Worm (Caenorhabditis elegans) whole organism, young adult: Measurements from ENCODE around the gene srd-32.

Experiments
- B0035.1 ChIP-seq: sonication (generic microtip); optimal IDR thresholded peaks from 2 replicates; lab custom pipeline; 2016; ENCODE audit warnings: missing genetic modification characterization, mild to moderate bottlenecking, missing compliant biosample characterization, missing genotype, missing genetic modification reagents
- B0336.3 ChIP-seq: fragments of 200-800 bp; sonication (Bioruptor generic); IDR thresholded peaks from 2 replicates; pipeline ENCODE4 v1.3.6; 2022; ENCODE audit warnings: missing genetic modification characterization, missing compliant biosample characterization
- D2030.7 ChIP-seq: fragments of 200-800 bp; sonication (Bioruptor generic); IDR thresholded peaks from 2 replicates; pipeline ENCODE4 v1.3.6; 2022; ENCODE audit warnings: missing genetic modification reagents, missing genetic modification characterization, missing compliant biosample characterization
- F10E7.11 ChIP-seq: sonication (generic microtip); optimal IDR thresholded peaks from 2 replicates; lab custom pipeline; 2017; ENCODE audit warnings: mild to moderate bottlenecking, missing genetic modification characterization, moderate library complexity, missing compliant biosample characterization
- F39B2.1 ChIP-seq: fragments of 200-800 bp; sonication (Bioruptor generic); IDR thresholded peaks from 2 replicates; pipeline ENCODE4 v1.3.6; 2022; ENCODE audit warnings: missing genetic modification reagents, missing genetic modification characterization, missing compliant biosample characterization
- F49E8.2 ChIP-seq: sonication (generic microtip); optimal IDR thresholded peaks from 3 replicates; lab custom pipeline; 2017; ENCODE audit warnings: missing genetic modification characterization, mild to moderate bottlenecking, missing compliant biosample characterization, antibody characterized with exemption, moderate library complexity; ENCODE audit not compliant: insufficient read depth
- F55B11.4 ChIP-seq: sonication (generic microtip); optimal IDR thresholded peaks from 2 replicates; lab custom pipeline; 2016; ENCODE audit warnings: missing compliant biosample characterization, missing genetic modification characterization, borderline replicate concordance; ENCODE audit not compliant: insufficient read depth
- F57C9.4 ChIP-seq: sonication (generic microtip); optimal IDR thresholded peaks from 2 replicates; lab custom pipeline; 2017; ENCODE audit warnings: mild to moderate bottlenecking, missing genetic modification characterization, missing compliant biosample characterization
- K12H6.12 ChIP-seq: fragments of 200-800 bp; sonication (Bioruptor generic); optimal IDR thresholded peaks from 2 replicates; lab custom pipeline; 2018; ENCODE audit warnings: mild to moderate bottlenecking, missing genetic modification characterization, missing compliant biosample characterization
- T26A5.8 ChIP-seq: sonication (generic microtip); optimal IDR thresholded peaks from 2 replicates; lab custom pipeline; 2016; ENCODE audit warnings: missing genetic modification characterization, missing compliant biosample characterization
- Y95B8A.8 ChIP-seq: fragments of 200-800 bp; sonication (Bioruptor generic); IDR thresholded peaks from 2 replicates; pipeline ENCODE4 v1.3.6; 2022; ENCODE audit warnings: missing genetic modification reagents, missing genetic modification characterization, missing compliant biosample characterization
- akir-1 ChIP-seq: fragments of 200-800 bp; sonication (Bioruptor generic); optimal IDR thresholded peaks from 2 replicates; lab custom pipeline; 2018; ENCODE audit warnings: mild to moderate bottlenecking, missing genetic modification characterization, moderate library complexity, missing compliant biosample characterization
- aptf-3 ChIP-seq: fragments of 200-800 bp; sonication (Bioruptor generic); IDR thresholded peaks from 2 replicates; pipeline ENCODE4 v1.3.6; 2022; ENCODE audit warnings: missing genetic modification characterization, missing compliant biosample characterization
- athp-1 ChIP-seq: sonication (generic microtip); optimal IDR thresholded peaks from 2 replicates; lab custom pipeline; 2017; ENCODE audit warnings: mild to moderate bottlenecking, missing genetic modification characterization, missing compliant biosample characterization
- attf-5 ChIP-seq: fragments of 200-800 bp; sonication (Bioruptor generic); optimal IDR thresholded peaks from 2 replicates; lab custom pipeline; 2018; ENCODE audit warnings: mild to moderate bottlenecking, missing genetic modification characterization, missing compliant biosample characterization
- ccch-3 ChIP-seq: fragments of 200-800 bp; sonication (Bioruptor generic); optimal IDR thresholded peaks from 2 replicates; lab custom pipeline; 2018; ENCODE audit warnings: mild to moderate bottlenecking, missing genetic modification characterization, missing compliant biosample characterization
- cebp-1 ChIP-seq, 2 experiments: fragments of 200-800 bp in 1 of 2; sonication (Bioruptor generic) in 1 of 2; sonication (generic microtip) in 1 of 2; IDR thresholded peaks in 1 of 2; optimal IDR thresholded peaks in 1 of 2; 2 replicates each; pipeline versions ENCODE4 v1.3.6 to Lab custom; 2017 to 2022; ENCODE audit warnings: missing compliant biosample characterization in 2 of 2, missing genetic modification characterization in 2 of 2, mild to moderate bottlenecking in 1 of 2, missing genetic modification reagents in 1 of 2, moderate library complexity in 1 of 2
- ceh-79 ChIP-seq: sonication (generic microtip); optimal IDR thresholded peaks from 2 replicates; lab custom pipeline; 2017; ENCODE audit warnings: mild to moderate bottlenecking, missing genetic modification characterization, missing compliant biosample characterization
- dox-1 ChIP-seq: fragments of 200-800 bp; sonication (Bioruptor generic); IDR thresholded peaks from 2 replicates; pipeline ENCODE4 v1.3.6; 2022; ENCODE audit warnings: missing genetic modification reagents, missing genetic modification characterization, missing compliant biosample characterization
- dpl-1 ChIP-seq: fragments of 150-350 bp; optimal IDR thresholded peaks from 2 replicates; lab custom pipeline; 2014; ENCODE audit warnings: missing biosample characterization, missing genetic modification reagents, missing genetic modification characterization
- efl-1 ChIP-seq: fragments of 150-350 bp; optimal IDR thresholded peaks from 2 replicates; lab custom pipeline; 2014; ENCODE audit warnings: missing biosample characterization, missing genetic modification reagents, missing genetic modification characterization
- him-1 ChIP-seq: sonication (generic microtip); optimal IDR thresholded peaks from 2 replicates; lab custom pipeline; 2016; ENCODE audit warnings: missing genotype, missing genetic modification reagents, missing genetic modification characterization, missing compliant biosample characterization
- hmg-1.2 ChIP-seq: fragments of 200-800 bp; sonication (Bioruptor generic); IDR thresholded peaks from 2 replicates; pipeline ENCODE4 v1.3.6; 2022; ENCODE audit warnings: missing genetic modification reagents, missing genetic modification characterization, missing compliant biosample characterization
- lag-1 ChIP-seq: fragments of 200-800 bp; sonication (Bioruptor generic); IDR thresholded peaks from 2 replicates; pipeline ENCODE4 v1.3.6; 2022; ENCODE audit warnings: missing genetic modification reagents, missing genetic modification characterization, missing compliant biosample characterization
- let-526 ChIP-seq: fragments of 200-800 bp; sonication (Bioruptor generic); IDR thresholded peaks from 2 replicates; pipeline ENCODE4 v1.3.6; 2022; ENCODE audit warnings: missing genetic modification reagents, missing genetic modification characterization, missing compliant biosample characterization
- lin-40 ChIP-seq: sonication (generic microtip); optimal IDR thresholded peaks from 2 replicates; lab custom pipeline; 2016; ENCODE audit warnings: missing genetic modification characterization, mild to moderate bottlenecking, missing compliant biosample characterization, missing genotype, missing genetic modification reagents
- lin-54 ChIP-seq: fragments of 200-800 bp; sonication (Bioruptor generic); optimal IDR thresholded peaks from 2 replicates; lab custom pipeline; 2018; ENCODE audit warnings: mild to moderate bottlenecking, missing genetic modification characterization, missing compliant biosample characterization
- madf-10 ChIP-seq: sonication (generic microtip); optimal IDR thresholded peaks from 2 replicates; lab custom pipeline; 2016; ENCODE audit warnings: mild to moderate bottlenecking, missing genetic modification characterization, missing compliant biosample characterization
- mcd-1 ChIP-seq: fragments of 200-800 bp; sonication (Bioruptor generic); IDR thresholded peaks from 2 replicates; pipeline ENCODE4 v1.3.6; 2022; ENCODE audit warnings: missing genetic modification reagents, missing genetic modification characterization, missing compliant biosample characterization
- mes-4 ChIP-seq: sonication (generic microtip); optimal IDR thresholded peaks from 2 replicates; lab custom pipeline; 2016; ENCODE audit warnings: missing genotype, missing genetic modification characterization, missing compliant biosample characterization
- nhr-80 ChIP-seq: sonication (generic microtip); optimal IDR thresholded peaks from 2 replicates; lab custom pipeline; 2016; ENCODE audit warnings: missing genetic modification characterization, missing compliant biosample characterization
- rcor-1 ChIP-seq: fragments of 200-800 bp; sonication (Bioruptor generic); IDR thresholded peaks from 2 replicates; pipeline ENCODE4 v1.3.6; 2022; ENCODE audit warnings: missing genetic modification reagents, missing genetic modification characterization, missing compliant biosample characterization
- snpc-1.1 ChIP-seq: sonication (generic microtip); optimal IDR thresholded peaks from 2 replicates; lab custom pipeline; 2017; ENCODE audit warnings: missing genetic modification characterization, mild to moderate bottlenecking, missing compliant biosample characterization, antibody characterized with exemption, moderate library complexity, missing genotype, missing genetic modification reagents; ENCODE audit not compliant: insufficient read depth
- snpc-4 ChIP-seq, 5 experiments: fragments of 150-350 bp in 1 of 5; sonication (generic microtip) in 4 of 5; optimal IDR thresholded peaks; 2 replicates each; lab custom pipeline; 2014 to 2018; ENCODE audit warnings: missing genetic modification characterization in 5 of 5, missing biosample characterization in 3 of 5, antibody characterized with exemption in 2 of 5, mild to moderate bottlenecking in 2 of 5, missing compliant biosample characterization in 2 of 5, missing genotype in 2 of 5, moderate library complexity in 2 of 5, missing genetic modification reagents in 1 of 5
- sptf-2 ChIP-seq: fragments of 200-800 bp; sonication (Bioruptor generic); optimal IDR thresholded peaks from 2 replicates; lab custom pipeline; 2018; ENCODE audit warnings: mild to moderate bottlenecking, missing genetic modification characterization, missing compliant biosample characterization
- xnd-1 ChIP-seq: sonication (generic microtip); optimal IDR thresholded peaks from 2 replicates; lab custom pipeline; 2016; ENCODE audit warnings: missing genotype, missing genetic modification reagents, missing genetic modification characterization, missing compliant biosample characterization
- zfh-2 ChIP-seq: fragments of 200-800 bp; sonication (Bioruptor generic); conservative IDR thresholded peaks from 2 replicates; pipeline ENCODE4 v1.3.6; 2022; ENCODE audit warnings: missing genetic modification reagents, missing genetic modification characterization, missing compliant biosample characterization
- zim-3 ChIP-seq: sonication (generic microtip); optimal IDR thresholded peaks from 2 replicates; lab custom pipeline; 2017; ENCODE audit warnings: mild to moderate bottlenecking, missing genetic modification characterization, moderate library complexity, missing compliant biosample characterization

Gene srd-32

ce11 chrV:4842544-4842943 is 22.9 kb upstream of the srd-32 start, which contains the start of the genes cwp-2 and cwp-3:
Gene cwp-2 (minus strand): TSS chrV:4842644.
Gene cwp-3 (plus strand): TSS chrV:4842836.
- TF ChIP-seq lin-40 (tag; lab: Kevin White, UChicago) (no peak), B0336.3 (GFP tag; lab: Robert Waterston, UW) (no peak), madf-10 (tag; lab: Kevin White, UChicago) (no peak), sptf-2 (GFP tag; lab: Kevin White, UChicago) (no peak), B0035.1 (tag; lab: Kevin White, UChicago) (no peak), mcd-1 (GFP tag; lab: Robert Waterston, UW) (no peak), lin-54 (no peak), athp-1 (no peak), xnd-1 (tag; lab: Kevin White, UChicago) (no peak), rcor-1 (GFP tag; lab: Robert Waterston, UW) (no peak), mes-4 (tag; lab: Kevin White, UChicago) (no peak), Y95B8A.8 (no peak), T26A5.8 (tag; lab: Kevin White, UChicago) (no peak)

- TF ChIP-seq ceh-79 (tag; lab: Kevin White, UChicago) (no peak), F55B11.4 (tag; lab: Kevin White, UChicago) (no peak), snpc-4 (GFP tag; optimal IDR thresholded peaks at IDR 0.05; lab: Kevin White, UChicago) (no peak), snpc-4 (tag; optimal IDR thresholded peaks at IDR 0.05; lab: Kevin White, UChicago) (no peak), akir-1 (GFP tag; lab: Kevin White, UChicago) (no peak), lin-40 (tag; lab: Kevin White, UChicago) (peak; percentile 8), F49E8.2 (tag; lab: Kevin White, UChicago) (no peak), aptf-3 (GFP tag; lab: Robert Waterston, UW) (no peak), ccch-3 (GFP tag; lab: Kevin White, UChicago) (no peak), efl-1 (no peak), F39B2.1 (GFP tag; lab: Robert Waterston, UW) (no peak), F57C9.4 (tag; lab: Kevin White, UChicago) (no peak), rcor-1 (GFP tag; lab: Robert Waterston, UW) (0 out of 2 replicates have a peak, but pooled peaks have one; percentile 12), K12H6.12 (tag; lab: Kevin White, UChicago) (peak; percentile 2), xnd-1 (tag; lab: Kevin White, UChicago) (no peak), dpl-1 (no peak), zfh-2 (GFP tag; lab: Robert Waterston, UW) (no peak), him-1 (tag; lab: Kevin White, UChicago) (no peak), zim-3 (tag; lab: Kevin White, UChicago) (no peak), lag-1 (no peak), F10E7.11 (no peak), dox-1 (GFP tag; lab: Robert Waterston, UW) (peak; percentile 22; the same call in 1 of the 2 replicates), snpc-1.1 (no peak), nhr-80 (tag; lab: Kevin White, UChicago) (peak; percentile 70), let-526 (GFP tag; lab: Robert Waterston, UW) (no peak), D2030.7 (GFP tag; lab: Robert Waterston, UW) (no peak), hmg-1.2 (GFP tag; lab: Robert Waterston, UW) (peak; percentile 81), attf-5 (GFP tag; lab: Kevin White, UChicago) (peak; percentile 67), cebp-1 (GFP tag; IDR thresholded peaks at IDR 0.05; lab: Robert Waterston, UW) (peak; percentile 99), cebp-1 (tag; optimal IDR thresholded peaks at IDR 0.05; lab: Kevin White, UChicago) (peak; percentile 100), lin-54 (peak; percentile 14)
Observed at ce11 chrV:4844591-4844990, 20.9 kb upstream of the srd-32 start, which contains the start of gene abhd-5.2. Gene abhd-5.2 (plus strand): TSS chrV:4844685.
